Worm (Caenorhabditis elegans): Measurements from ENCODE around the gene T16G12.4.
A peak's percentile ranks its signal among the peaks of the same experiment; 100 is the strongest.

T16G12.4 gene

ce11 chrIII:10057518-10057917 is at the start of gene T16G12.4:
TSS of gene T16G12.4 (plus strand) at chrIII:10057818.
- TF ChIP-seq lin-13 (tag; optimal IDR thresholded peaks at IDR 0.05) (no peak), nhr-76 (tag; optimal IDR thresholded peaks at IDR 0.05) (no peak), nhr-28 (tag; optimal IDR thresholded peaks at IDR 0.05) (no peak), mab-5 (tag; optimal IDR thresholded peaks at IDR 0.05) (no peak), lin-32 (GFP tag; optimal IDR thresholded peaks at IDR 0.05) (no peak), bed-3 (GFP tag; optimal IDR thresholded peaks at IDR 0.05) (no peak), ham-2 (GFP tag; optimal IDR thresholded peaks at IDR 0.05) (no peak), mls-2 (tag; optimal IDR thresholded peaks at IDR 0.05) (no peak), nhr-2 (tag; optimal IDR thresholded peaks at IDR 0.05) (no peak), hlh-1 (tag; optimal IDR thresholded peaks at IDR 0.05) (no peak), snpc-4 (tag; optimal IDR thresholded peaks at IDR 0.05) (no peak), M03D4.4 (tag; optimal IDR thresholded peaks at IDR 0.05) (no peak), elt-3 (tag; optimal IDR thresholded peaks at IDR 0.05) (no peak), nhr-12 (tag; optimal IDR thresholded peaks at IDR 0.05) (no peak), mep-1 (tag; optimal IDR thresholded peaks at IDR 0.05) (no peak), zip-8 (tag; optimal IDR thresholded peaks at IDR 0.05) (no peak), lsy-2 (tag; optimal IDR thresholded peaks at IDR 0.05) (no peak)

- TF ChIP-seq sptf-1 (tag; optimal IDR thresholded peaks at IDR 0.05) (no peak), unc-62 (GFP tag; optimal IDR thresholded peaks at IDR 0.05) (no peak), flh-1 (GFP tag; optimal IDR thresholded peaks at IDR 0.05) (no peak), lin-13 (tag; optimal IDR thresholded peaks at IDR 0.05) (no peak), pha-4 (tag; optimal IDR thresholded peaks at IDR 0.05) (no peak), ceh-39 (tag; optimal IDR thresholded peaks at IDR 0.05) (no peak), blmp-1 (tag; optimal IDR thresholded peaks at IDR 0.05) (no peak), nhr-28 (tag; optimal IDR thresholded peaks at IDR 0.05) (no peak), bed-3 (GFP tag; optimal IDR thresholded peaks at IDR 0.05) (no peak), ces-1 (GFP tag; optimal IDR thresholded peaks at IDR 0.05) (no peak), zip-8 (tag; optimal IDR thresholded peaks at IDR 0.05) (no peak), nhr-12 (tag; optimal IDR thresholded peaks at IDR 0.05) (no peak), tbx-8 (GFP tag; optimal IDR thresholded peaks at IDR 0.05) (no peak), lin-32 (GFP tag; optimal IDR thresholded peaks at IDR 0.05) (no peak), snpc-4 (tag; optimal IDR thresholded peaks at IDR 0.05) (no peak), elt-1 (tag; optimal IDR thresholded peaks at IDR 0.05; ENCODE audit: borderline replicate concordance, insufficient read depth) (no peak), unc-120 (tag; optimal IDR thresholded peaks at IDR 0.05; ENCODE audit: poor library complexity, severe bottlenecking) (no peak), drap-1 (GFP tag; optimal IDR thresholded peaks at IDR 0.05) (no peak), mab-5 (tag; optimal IDR thresholded peaks at IDR 0.05) (no peak), M03D4.4 (tag; optimal IDR thresholded peaks at IDR 0.05) (no peak)
These were observed 47.5 kb upstream of the T16G12.4 start, which contains the start of gene fbxa-155 for ce11 chrIII:10010117-10010516. TSS of gene fbxa-155 (minus strand) at chrIII:10010217.

ce11 chrIII:10012136-10012535 is 45.5 kb upstream of the T16G12.4 start, which contains the start of gene C05B5.16:
TSS of gene C05B5.16 (plus strand) at chrIII:10012436.
- TF ChIP-seq lin-32 (GFP tag; optimal IDR thresholded peaks at IDR 0.05): no peak
- no peak for TF ChIP-seq nhr-28 (tag; optimal IDR thresholded peaks at IDR 0.05)
- no peak for TF ChIP-seq nhr-237 (tag; optimal IDR thresholded peaks at IDR 0.05)
- TF ChIP-seq elt-3 (tag; optimal IDR thresholded peaks at IDR 0.05): no peak
- no peak for TF ChIP-seq ceh-83 (GFP tag; optimal IDR thresholded peaks at IDR 0.05)
- TF ChIP-seq ztf-11 (tag; optimal IDR thresholded peaks at IDR 0.05): no peak
- no peak for TF ChIP-seq lin-13 (tag; optimal IDR thresholded peaks at IDR 0.05)
- no peak for TF ChIP-seq nhr-2 (tag; optimal IDR thresholded peaks at IDR 0.05)
- no peak for TF ChIP-seq ces-1 (GFP tag; optimal IDR thresholded peaks at IDR 0.05)
- no peak for TF ChIP-seq unc-120 (tag; optimal IDR thresholded peaks at IDR 0.05; ENCODE audit: poor library complexity, severe bottlenecking)
- TF ChIP-seq elt-1 (tag; optimal IDR thresholded peaks at IDR 0.05; ENCODE audit: borderline replicate concordance, insufficient read depth): no peak
- no peak for TF ChIP-seq mls-2 (tag; optimal IDR thresholded peaks at IDR 0.05)
- no peak for TF ChIP-seq bed-3 (GFP tag; optimal IDR thresholded peaks at IDR 0.05)
- TF ChIP-seq nhr-12 (tag; optimal IDR thresholded peaks at IDR 0.05): no peak
- no peak for TF ChIP-seq sptf-1 (tag; optimal IDR thresholded peaks at IDR 0.05)
- TF ChIP-seq tbx-8 (GFP tag; optimal IDR thresholded peaks at IDR 0.05): no peak
- no peak for TF ChIP-seq ceh-43 (GFP tag; optimal IDR thresholded peaks at IDR 0.05)

- TF ChIP-seq M03D4.4 (tag; optimal IDR thresholded peaks at IDR 0.05) (no peak), mep-1 (tag; optimal IDR thresholded peaks at IDR 0.05) (peak; percentile 35), unc-39 (tag; optimal IDR thresholded peaks at IDR 0.05) (no peak), ces-1 (GFP tag; optimal IDR thresholded peaks at IDR 0.05) (peak; percentile 59), lsy-2 (tag; optimal IDR thresholded peaks at IDR 0.05) (peak; percentile 1), elt-3 (tag; optimal IDR thresholded peaks at IDR 0.05) (no peak), snpc-4 (tag; optimal IDR thresholded peaks at IDR 0.05) (no peak), mab-5 (tag; optimal IDR thresholded peaks at IDR 0.05) (no peak), tbx-8 (GFP tag; optimal IDR thresholded peaks at IDR 0.05) (no peak), hlh-1 (tag; optimal IDR thresholded peaks at IDR 0.05) (no peak), nhr-12 (tag; optimal IDR thresholded peaks at IDR 0.05) (no peak), nhr-76 (tag; optimal IDR thresholded peaks at IDR 0.05) (no peak), lin-32 (GFP tag; optimal IDR thresholded peaks at IDR 0.05) (no peak), ztf-11 (tag; optimal IDR thresholded peaks at IDR 0.05) (no peak), unc-120 (tag; optimal IDR thresholded peaks at IDR 0.05; ENCODE audit: poor library complexity, severe bottlenecking) (no peak), ceh-43 (GFP tag; optimal IDR thresholded peaks at IDR 0.05) (no peak), blmp-1 (tag; optimal IDR thresholded peaks at IDR 0.05) (no peak), nhr-28 (tag; optimal IDR thresholded peaks at IDR 0.05) (no peak), sptf-1 (tag; optimal IDR thresholded peaks at IDR 0.05) (peak; percentile 38), ceh-83 (GFP tag; optimal IDR thresholded peaks at IDR 0.05) (no peak), pha-4 (tag; optimal IDR thresholded peaks at IDR 0.05) (no peak), lin-13 (tag; optimal IDR thresholded peaks at IDR 0.05) (no peak), unc-62 (GFP tag; optimal IDR thresholded peaks at IDR 0.05) (peak; percentile 25), sem-2 (GFP tag; optimal IDR thresholded peaks at IDR 0.05) (no peak), cnd-1 (tag; optimal IDR thresholded peaks at IDR 0.05) (no peak), ceh-39 (tag; optimal IDR thresholded peaks at IDR 0.05) (no peak), mls-2 (tag; optimal IDR thresholded peaks at IDR 0.05) (no peak), flh-1 (GFP tag; optimal IDR thresholded peaks at IDR 0.05) (no peak), nhr-2 (tag; optimal IDR thresholded peaks at IDR 0.05) (no peak), nhr-237 (tag; optimal IDR thresholded peaks at IDR 0.05) (no peak), zip-8 (tag; optimal IDR thresholded peaks at IDR 0.05) (no peak), elt-1 (tag; optimal IDR thresholded peaks at IDR 0.05; ENCODE audit: borderline replicate concordance, insufficient read depth) (no peak), bed-3 (GFP tag; optimal IDR thresholded peaks at IDR 0.05) (no peak), ham-2 (GFP tag; optimal IDR thresholded peaks at IDR 0.05) (no peak), drap-1 (GFP tag; optimal IDR thresholded peaks at IDR 0.05) (no peak)
These were observed 41.1 kb upstream of the T16G12.4 start, which contains the start of gene rgs-1 for ce11 chrIII:10016413-10017051. TSS of gene rgs-1 (minus strand) at chrIII:10016558.
